Worm (Caenorhabditis elegans): ENCODE measurements around the gene vps-15.

DNA sequence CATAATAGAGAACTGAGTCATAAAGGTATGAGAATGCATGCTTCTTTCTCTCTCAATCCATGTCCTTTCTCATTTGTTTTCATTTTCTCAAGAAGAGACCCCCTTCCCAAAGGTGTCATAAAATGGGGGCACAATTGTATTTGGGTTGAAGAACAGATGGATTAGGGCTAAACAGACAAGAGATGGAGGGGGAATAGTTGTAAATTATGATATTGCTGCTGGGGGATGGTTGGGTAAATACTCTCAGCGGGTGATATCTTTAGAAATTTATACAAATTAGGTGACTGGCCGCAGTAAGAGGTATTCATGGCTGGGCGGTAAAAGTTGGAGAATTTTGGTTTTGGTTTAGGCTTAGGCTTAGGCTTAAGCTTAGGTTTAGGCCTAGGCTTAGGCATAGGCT, 10.6 kb downstream of the vps-15 start:
- TF ChIP-seq nhr-6 (tag; optimal IDR thresholded peaks at IDR 0.05) (no peak), unc-55 (GFP tag; optimal IDR thresholded peaks at IDR 0.05) (no peak), lin-39 (tag; optimal IDR thresholded peaks at IDR 0.05) (no peak), aly-2 (tag; optimal IDR thresholded peaks at IDR 0.05) (no peak), nhr-25 (tag; optimal IDR thresholded peaks at IDR 0.05) (no peak), ztf-4 (tag; optimal IDR thresholded peaks at IDR 0.05) (no peak), ztf-11 (tag; optimal IDR thresholded peaks at IDR 0.05) (no peak), snpc-4 (tag; optimal IDR thresholded peaks at IDR 0.05) (no peak)

All from whole organism, L2 larva.